Fruit fly (Drosophila melanogaster) whole organism, embryonic: ENCODE measurements around the gene St2.

ENCODE experiments used
- BtbVII ChIP-seq: fragments of 200-800 bp; sonication (Bioruptor generic); optimal IDR thresholded peaks from 3 replicates; lab custom pipeline; 2017; ENCODE audit warnings: missing biosample characterization, mild to moderate bottlenecking, missing genetic modification characterization
- CG12391 ChIP-seq: fragments of 200-800 bp; sonication (Bioruptor generic); optimal IDR thresholded peaks from 3 replicates; lab custom pipeline; 2018; ENCODE audit warnings: missing biosample characterization, mild to moderate bottlenecking, missing genetic modification characterization, moderate library complexity
- CG12769 ChIP-seq: fragments of 200-800 bp; sonication (Bioruptor generic); optimal IDR thresholded peaks from 2 replicates; lab custom pipeline; 2019; ENCODE audit warnings: missing biosample characterization, mild to moderate bottlenecking, missing genetic modification characterization, moderate library complexity
- CG13775 ChIP-seq: fragments of 200-800 bp; sonication (Bioruptor generic); optimal IDR thresholded peaks from 3 replicates; lab custom pipeline; 2017; ENCODE audit warnings: missing biosample characterization, mild to moderate bottlenecking, missing genetic modification characterization
- CG15269 ChIP-seq: fragments of 200-800 bp; sonication (Bioruptor generic); optimal IDR thresholded peaks from 2 replicates; lab custom pipeline; 2018; ENCODE audit warnings: missing biosample characterization, mild to moderate bottlenecking, missing genetic modification characterization, moderate library complexity
- CG15514 ChIP-seq: fragments of 200-800 bp; sonication (Bioruptor generic); optimal IDR thresholded peaks from 3 replicates; lab custom pipeline; 2017; ENCODE audit warnings: missing biosample characterization, missing genetic modification characterization, mild to moderate bottlenecking, moderate library complexity, missing genetic modification reagents
- CG16813 ChIP-seq: fragments of 200-800 bp; sonication (Bioruptor generic); IDR thresholded peaks from 3 replicates; pipeline ENCODE4 v1.3.6; 2022; ENCODE audit warnings: missing biosample characterization, missing genetic modification characterization; ENCODE audit not compliant: partially characterized antibody
- CG2202 ChIP-seq: fragments of 200-800 bp; sonication (Bioruptor generic); optimal IDR thresholded peaks from 2 replicates; lab custom pipeline; 2018; ENCODE audit warnings: missing biosample characterization, mild to moderate bottlenecking, missing genetic modification characterization
- CG2712 ChIP-seq: fragments of 200-800 bp; optimal IDR thresholded peaks from 3 replicates; lab custom pipeline; 2019; ENCODE audit warnings: missing biosample characterization, mild to moderate bottlenecking, missing genetic modification characterization, moderate library complexity
- CG3838 ChIP-seq: fragments of 200-800 bp; sonication (Bioruptor generic); optimal IDR thresholded peaks from 3 replicates; lab custom pipeline; 2016; ENCODE audit warnings: missing biosample characterization, missing genetic modification characterization
- CG4617 ChIP-seq: fragments of 200-800 bp; sonication (Bioruptor generic); optimal IDR thresholded peaks from 3 replicates; lab custom pipeline; 2016; ENCODE audit warnings: missing biosample characterization, missing genetic modification characterization, borderline replicate concordance
- CG8089 ChIP-seq: fragments of 200-800 bp; sonication (Bioruptor generic); optimal IDR thresholded peaks from 3 replicates; lab custom pipeline; 2016; ENCODE audit warnings: missing biosample characterization, missing genetic modification characterization
- CG9817 ChIP-seq: fragments of 200-800 bp; sonication (Bioruptor generic); optimal IDR thresholded peaks from 2 replicates; lab custom pipeline; 2018; ENCODE audit warnings: missing biosample characterization, mild to moderate bottlenecking, missing genetic modification characterization, moderate library complexity
- CoRest ChIP-seq: fragments of 200-800 bp; sonication (Bioruptor generic); optimal IDR thresholded peaks from 3 replicates; lab custom pipeline; 2018; ENCODE audit warnings: missing biosample characterization, mild to moderate bottlenecking, missing genetic modification characterization, moderate library complexity
- Dad ChIP-seq: fragments of 200-800 bp; sonication (Bioruptor generic); optimal IDR thresholded peaks from 3 replicates; lab custom pipeline; 2016; ENCODE audit warnings: missing biosample characterization, missing genetic modification characterization
- Dip3 ChIP-seq: fragments of 200-800 bp; sonication (Bioruptor generic); optimal IDR thresholded peaks from 3 replicates; lab custom pipeline; 2016; ENCODE audit warnings: missing biosample characterization, missing genetic modification characterization
- Dll ChIP-seq: fragments of 200-800 bp; sonication (Bioruptor generic); IDR thresholded peaks from 4 replicates; pipeline ENCODE4 v1.3.6; 2022; ENCODE audit warnings: missing biosample characterization, missing genetic modification characterization; ENCODE audit not compliant: partially characterized antibody
- Doc3 ChIP-seq: fragments of 200-800 bp; sonication (Bioruptor generic); IDR thresholded peaks from 3 replicates; pipeline ENCODE4 v1.3.6; 2022; ENCODE audit warnings: missing biosample characterization, missing genetic modification characterization; ENCODE audit not compliant: partially characterized antibody
- Dp ChIP-seq: fragments of 200-800 bp; sonication (Bioruptor generic); optimal IDR thresholded peaks from 2 replicates; lab custom pipeline; 2018; ENCODE audit warnings: missing biosample characterization, mild to moderate bottlenecking, missing genetic modification characterization, moderate library complexity
- E2f2 ChIP-seq: fragments of 200-800 bp; sonication (Bioruptor generic); IDR thresholded peaks from 2 replicates; pipeline ENCODE4 v1.3.6; 2022; ENCODE audit warnings: missing biosample characterization, missing genetic modification characterization
- MESR4 ChIP-seq: fragments of 200-800 bp; sonication (Bioruptor generic); optimal IDR thresholded peaks from 2 replicates; lab custom pipeline; 2018; ENCODE audit warnings: missing biosample characterization, mild to moderate bottlenecking, missing genetic modification characterization, moderate library complexity
- Med ChIP-seq: fragments of 200-800 bp; sonication (Bioruptor generic); peaks from one replicate; lab custom pipeline; 2016; ENCODE audit warnings: missing biosample characterization, missing genetic modification characterization, mild to moderate bottlenecking, inconsistent platforms, moderate library complexity
- Scr ChIP-seq: fragments of 200-800 bp; sonication (Bioruptor generic); IDR thresholded peaks from 2 replicates; pipeline ENCODE4 v1.3.6; 2022; ENCODE audit warnings: missing biosample characterization, missing genetic modification characterization; ENCODE audit not compliant: partially characterized antibody
- Sry-δ ChIP-seq: fragments of 200-800 bp; sonication (Bioruptor generic); optimal IDR thresholded peaks from 2 replicates; lab custom pipeline; 2016; ENCODE audit warnings: missing biosample characterization, missing genetic modification characterization
- ab ChIP-seq: fragments of 200-800 bp; sonication (Bioruptor generic); optimal IDR thresholded peaks from 2 replicates; lab custom pipeline; 2016; ENCODE audit warnings: missing biosample characterization, missing genetic modification characterization
- ac ChIP-seq: fragments of 200-800 bp; sonication (Bioruptor generic); optimal IDR thresholded peaks from 3 replicates; lab custom pipeline; 2017; ENCODE audit warnings: missing biosample characterization, mild to moderate bottlenecking, missing genetic modification characterization
- al ChIP-seq: fragments of 200-800 bp; sonication (Bioruptor generic); IDR thresholded peaks from 2 replicates; pipeline ENCODE4 v1.3.6; 2022; ENCODE audit warnings: missing biosample characterization, missing genetic modification characterization
- ap ChIP-seq: fragments of 200-800 bp; sonication (Bioruptor generic); IDR thresholded peaks from 2 replicates; pipeline ENCODE4 v1.3.6; 2022; ENCODE audit warnings: missing biosample characterization, missing genetic modification characterization
- ase ChIP-seq: fragments of 200-800 bp; sonication (Bioruptor generic); IDR thresholded peaks from 3 replicates; pipeline ENCODE4 v1.3.6; 2022; ENCODE audit warnings: missing biosample characterization, missing genetic modification characterization
- esg ChIP-seq: fragments of 200-800 bp; sonication (Bioruptor generic); conservative IDR thresholded peaks from 2 replicates; pipeline ENCODE4 v1.3.6; 2022; ENCODE audit warnings: missing biosample characterization, missing genetic modification characterization
- ewg ChIP-seq: fragments of 200-800 bp; sonication (Bioruptor generic); optimal IDR thresholded peaks from 3 replicates; lab custom pipeline; 2017; ENCODE audit warnings: mild to moderate bottlenecking, missing biosample characterization, missing genetic modification reagents, missing genetic modification characterization
- knrl ChIP-seq: fragments of 200-800 bp; sonication (Bioruptor generic); IDR thresholded peaks from 3 replicates; pipeline ENCODE4 v1.3.6; 2022; ENCODE audit warnings: missing biosample characterization, missing genetic modification characterization; ENCODE audit not compliant: partially characterized antibody
- nerfin-2 ChIP-seq: fragments of 200-800 bp; sonication (Bioruptor generic); IDR thresholded peaks from 2 replicates; pipeline ENCODE4 v1.3.6; 2022; ENCODE audit warnings: missing biosample characterization, missing genetic modification characterization; ENCODE audit not compliant: partially characterized antibody
- onecut ChIP-seq: fragments of 200-800 bp; sonication (Bioruptor generic); IDR thresholded peaks from 2 replicates; pipeline ENCODE4 v1.3.6; 2022; ENCODE audit warnings: missing biosample characterization, missing genetic modification characterization
- pan ChIP-seq, 4 experiments: fragments of >200 bp in 3 of 4; fragments of 200-800 bp in 1 of 4; sonication (Bioruptor generic) in 1 of 4; optimal IDR thresholded peaks in 3 of 4; IDR thresholded peaks in 1 of 4; 2 replicates each; pipeline versions ENCODE4 v1.3.6 to Lab custom; 2017 to 2022; ENCODE audit warnings: missing biosample characterization in 2 of 4, missing genetic modification characterization in 2 of 4, mixed read lengths in 1 of 4
- pita ChIP-seq: fragments of 200-800 bp; sonication (Bioruptor generic); optimal IDR thresholded peaks from 2 replicates; lab custom pipeline; 2017; ENCODE audit warnings: missing biosample characterization, mild to moderate bottlenecking, missing genetic modification characterization
- prd ChIP-seq, 3 experiments: fragments of >200 bp in 2 of 3; fragments of 200-800 bp in 1 of 3; sonication (Bioruptor generic) in 1 of 3; optimal IDR thresholded peaks in 2 of 3; IDR thresholded peaks in 1 of 3; 2 replicates in 2 of 3; 3 replicates in 1 of 3; pipeline versions ENCODE4 v1.3.6 to Lab custom; 2017 to 2022; ENCODE audit warnings: missing biosample characterization in 1 of 3, missing genetic modification characterization in 1 of 3
- pzg ChIP-seq: fragments of 200-800 bp; sonication (Bioruptor generic); optimal IDR thresholded peaks from 3 replicates; lab custom pipeline; 2018; ENCODE audit warnings: missing biosample characterization, mild to moderate bottlenecking, missing genetic modification characterization, moderate library complexity
- sens ChIP-seq: fragments of 200-800 bp; sonication (Bioruptor generic); peaks from one replicate; lab custom pipeline; 2016; ENCODE audit warnings: missing biosample characterization, missing genetic modification characterization
- stwl ChIP-seq: fragments of 200-800 bp; sonication (Bioruptor generic); optimal IDR thresholded peaks from 3 replicates; lab custom pipeline; 2018; ENCODE audit warnings: missing biosample characterization, mild to moderate bottlenecking, missing genetic modification characterization, moderate library complexity
- toy ChIP-seq: fragments of 200-800 bp; sonication (Bioruptor generic); IDR thresholded peaks from 2 replicates; pipeline ENCODE4 v1.3.6; 2022; ENCODE audit warnings: missing biosample characterization, missing genetic modification characterization
- vnd ChIP-seq: fragments of 200-800 bp; sonication (Bioruptor generic); IDR thresholded peaks from 3 replicates; pipeline ENCODE4 v1.3.6; 2022; ENCODE audit warnings: missing biosample characterization, missing genetic modification characterization; ENCODE audit not compliant: partially characterized antibody
- vvl ChIP-seq: fragments of 200-800 bp; sonication (Bioruptor generic); IDR thresholded peaks from 2 replicates; pipeline ENCODE4 v1.3.6; 2022; ENCODE audit warnings: missing biosample characterization, missing genetic modification characterization
- wor ChIP-seq: fragments of 200-800 bp; sonication (Bioruptor generic); IDR thresholded peaks from 2 replicates; pipeline ENCODE4 v1.3.6; 2022; ENCODE audit warnings: missing biosample characterization, missing genetic modification characterization
- zen ChIP-seq: fragments of 200-800 bp; sonication (Bioruptor generic); optimal IDR thresholded peaks from 3 replicates; lab custom pipeline; 2018; ENCODE audit warnings: missing biosample characterization, mild to moderate bottlenecking, missing genetic modification characterization, moderate library complexity
- zfh2 ChIP-seq: fragments of 200-800 bp; sonication (Bioruptor generic); optimal IDR thresholded peaks from 2 replicates; lab custom pipeline; 2016; ENCODE audit warnings: missing biosample characterization, missing genetic modification characterization

Gene St2

dm6 chr3R:9258252-9259225 lies 6.9 kb downstream of the St2 start, which contains the start of the genes Ibf2 and Ibf1 (continued):
- no peak for TF ChIP-seq esg (GFP tag; lab: Robert Waterston, UW)
- TF ChIP-seq ac (GFP tag; lab: Kevin White, UChicago), result no peak
- TF ChIP-seq sens, result peak; percentile 56
- TF ChIP-seq stwl (tag; lab: Kevin White, UChicago), result peak; percentile 30
- peak; percentile 4 for TF ChIP-seq CG15514
- peak; percentile 84 for TF ChIP-seq CG16813
- TF ChIP-seq pita (GFP tag; lab: Kevin White, UChicago), result no peak
- TF ChIP-seq E2f2 (GFP tag; lab: Robert Waterston, UW), result peak; percentile 60
- TF ChIP-seq CG4617 (GFP tag; lab: Kevin White, UChicago), result peak; percentile 9
- TF ChIP-seq al, result no peak
- no peak for TF ChIP-seq onecut (GFP tag; lab: Robert Waterston, UW)
- no peak for TF ChIP-seq CG3838 (GFP tag; lab: Kevin White, UChicago)
- TF ChIP-seq vvl (GFP tag; lab: Robert Waterston, UW), result peak; percentile 35; the same call in 1 of the 2 replicates
- peak; percentile 80 for TF ChIP-seq knrl (GFP tag; lab: Robert Waterston, UW)
- peak; percentile 80 for TF ChIP-seq Dll (GFP tag; lab: Robert Waterston, UW)
- peak; percentile 22 for TF ChIP-seq Sry-δ (GFP tag; lab: Kevin White, UChicago)
- TF ChIP-seq CG15269 (tag; lab: Kevin White, UChicago), result no peak
- TF ChIP-seq pan (optimal IDR thresholded peaks at IDR 0.05; lab: Kevin White, UChicago), result no peak
- no peak for TF ChIP-seq pan (GFP tag; optimal IDR thresholded peaks at IDR 0.05 in 1 of 2, IDR thresholded peaks at IDR 0.05 in 1 of 2)
- no peak for TF ChIP-seq ase
- peak; percentile 31 for TF ChIP-seq CoRest (tag; lab: Kevin White, UChicago)
- TF ChIP-seq CG9817 (tag; lab: Kevin White, UChicago), result no peak
- peak; percentile 22 for TF ChIP-seq Med
- TF ChIP-seq Dp (GFP tag; lab: Kevin White, UChicago), result peak; percentile 63
- peak; percentile 79 for TF ChIP-seq vnd
- no peak for TF ChIP-seq wor
- no peak for TF ChIP-seq prd (optimal IDR thresholded peaks at IDR 0.05; lab: Kevin White, UChicago)
- no peak for TF ChIP-seq prd (GFP tag; IDR thresholded peaks at IDR 0.05; lab: Robert Waterston, UW)
- TF ChIP-seq ewg (GFP tag; lab: Kevin White, UChicago), result no peak
- no peak for TF ChIP-seq ab (GFP tag; lab: Kevin White, UChicago)
- TF ChIP-seq Dad (GFP tag; lab: Kevin White, UChicago), result no peak
- TF ChIP-seq Scr (GFP tag; lab: Robert Waterston, UW), result peak; percentile 85
- TF ChIP-seq Doc3 (GFP tag; lab: Robert Waterston, UW), result peak; percentile 72
- TF ChIP-seq CG8089 (GFP tag; lab: Kevin White, UChicago), result no peak
- TF ChIP-seq zfh2 (GFP tag; lab: Kevin White, UChicago), result no peak
- TF ChIP-seq CG12391 (tag; lab: Kevin White, UChicago), result no peak
- TF ChIP-seq MESR4, result peak; percentile 59
- no peak for TF ChIP-seq toy
- no peak for TF ChIP-seq CG12769
- no peak for TF ChIP-seq BtbVII
- peak; percentile 42 for TF ChIP-seq pzg (GFP tag; lab: Kevin White, UChicago)
- TF ChIP-seq CG2202 (tag; lab: Kevin White, UChicago), result no peak
- TF ChIP-seq CG2712 (tag; lab: Kevin White, UChicago), result no peak
- no peak for TF ChIP-seq Dip3
- peak; percentile 81 for TF ChIP-seq nerfin-2 (GFP tag; lab: Robert Waterston, UW)
- TF ChIP-seq zen (tag; lab: Kevin White, UChicago), result peak; percentile 35
- no peak for TF ChIP-seq ap (GFP tag; lab: Robert Waterston, UW)
- no peak for TF ChIP-seq CG13775
